Worm (Caenorhabditis elegans) whole organism, L4 larva: ENCODE data around the gene C38C5.1.

Source experiments
- D1046.2 ChIP-seq: fragments of 200-800 bp; sonication (Bioruptor generic); IDR thresholded peaks from 2 replicates; pipeline ENCODE4 v1.3.6; 2022; ENCODE audit warnings: missing genetic modification characterization, missing compliant biosample characterization
- F10B5.3 ChIP-seq: sonication (generic microtip); optimal IDR thresholded peaks from 2 replicates; lab custom pipeline; 2016; ENCODE audit warnings: mild to moderate bottlenecking, missing genetic modification characterization, missing compliant biosample characterization
- F49E8.2 ChIP-seq: sonication (generic microtip); optimal IDR thresholded peaks from 2 replicates; lab custom pipeline; 2016; ENCODE audit warnings: missing compliant biosample characterization, mild to moderate bottlenecking, missing genetic modification characterization, borderline replicate concordance
- Y75B8A.6 ChIP-seq: fragments of 200-800 bp; sonication (Bioruptor generic); IDR thresholded peaks from 2 replicates; pipeline ENCODE4 v1.3.6; 2022; ENCODE audit warnings: missing genetic modification reagents, missing genetic modification characterization, missing compliant biosample characterization
- ZK546.5 ChIP-seq, 2 experiments: sonication (generic microtip); optimal IDR thresholded peaks; 2 replicates each; lab custom pipeline; 2017; ENCODE audit warnings: missing biosample characterization in 2 of 2, missing genetic modification characterization in 2 of 2
- aha-1 ChIP-seq: fragments of 150-350 bp; peaks from one replicate; lab custom pipeline; 2014; ENCODE audit warnings: missing biosample characterization, missing genetic modification characterization
- aly-2 ChIP-seq: sonication (generic microtip); optimal IDR thresholded peaks from 2 replicates; lab custom pipeline; 2018; ENCODE audit warnings: missing biosample characterization, missing genetic modification characterization
- ceh-44 ChIP-seq: fragments of 200-800 bp; sonication (Bioruptor generic); IDR thresholded peaks from 2 replicates; pipeline ENCODE4 v1.3.6; 2022; ENCODE audit warnings: missing genetic modification reagents, missing genetic modification characterization, missing compliant biosample characterization
- ceh-82 ChIP-seq: sonication (generic microtip); optimal IDR thresholded peaks from 2 replicates; lab custom pipeline; 2017; ENCODE audit warnings: missing biosample characterization, missing genetic modification characterization
- cey-2 ChIP-seq: sonication (generic microtip); optimal IDR thresholded peaks from 3 replicates; lab custom pipeline; 2017; ENCODE audit warnings: missing genetic modification characterization, mild to moderate bottlenecking, missing compliant biosample characterization, antibody characterized with exemption, borderline replicate concordance; ENCODE audit not compliant: insufficient read depth
- daf-16 ChIP-seq, 3 experiments: sonication (generic microtip); optimal IDR thresholded peaks; 2 replicates each; lab custom pipeline; 2016 to 2017; ENCODE audit warnings: missing genetic modification characterization in 3 of 3, missing genetic modification reagents in 3 of 3, mild to moderate bottlenecking in 2 of 3, missing compliant biosample characterization in 2 of 3, missing biosample characterization in 1 of 3, moderate library complexity in 1 of 3
- daf-19 ChIP-seq: fragments of 200-800 bp; sonication (Bioruptor generic); conservative IDR thresholded peaks from 2 replicates; pipeline ENCODE4 v1.3.6; 2022; ENCODE audit warnings: missing genetic modification characterization, missing compliant biosample characterization
- daf-8 ChIP-seq: fragments of 200-800 bp; sonication (Bioruptor generic); IDR thresholded peaks from 2 replicates; pipeline ENCODE4 v1.3.6; 2022; ENCODE audit warnings: missing genetic modification characterization, missing compliant biosample characterization
- dmd-6 ChIP-seq: fragments of 200-800 bp; sonication (Bioruptor generic); IDR thresholded peaks from 2 replicates; pipeline ENCODE4 v1.3.6; 2022; ENCODE audit warnings: missing genetic modification reagents, missing genetic modification characterization, missing compliant biosample characterization
- dmd-8 ChIP-seq: fragments of 200-800 bp; sonication (Bioruptor generic); IDR thresholded peaks from 2 replicates; pipeline ENCODE4 v1.3.6; 2022; ENCODE audit warnings: missing genetic modification characterization, missing compliant biosample characterization
- dmd-9 ChIP-seq: fragments of 200-800 bp; sonication (Bioruptor generic); IDR thresholded peaks from 2 replicates; pipeline ENCODE4 v1.3.6; 2022; ENCODE audit warnings: missing genetic modification reagents, missing genetic modification characterization, missing compliant biosample characterization
- dpl-1 ChIP-seq: fragments of 150-350 bp; optimal IDR thresholded peaks from 2 replicates; lab custom pipeline; 2014; ENCODE audit warnings: missing biosample characterization, missing genetic modification reagents, missing genetic modification characterization
- duxl-1 ChIP-seq: sonication (generic microtip); optimal IDR thresholded peaks from 2 replicates; lab custom pipeline; 2016; ENCODE audit warnings: mild to moderate bottlenecking, missing genetic modification characterization, moderate library complexity, missing compliant biosample characterization; ENCODE audit not compliant: poor library complexity
- dve-1 ChIP-seq: sonication (generic microtip); optimal IDR thresholded peaks from 2 replicates; lab custom pipeline; 2017; ENCODE audit warnings: antibody characterized with exemption, mild to moderate bottlenecking, missing genetic modification characterization, missing compliant biosample characterization; ENCODE audit not compliant: insufficient read depth
- fos-1 ChIP-seq: fragments of 150-350 bp; optimal IDR thresholded peaks from 2 replicates; lab custom pipeline; 2014; ENCODE audit warnings: missing biosample characterization, missing genetic modification characterization
- hlh-30 ChIP-seq: sonication (generic microtip); optimal IDR thresholded peaks from 2 replicates; lab custom pipeline; 2017; ENCODE audit warnings: antibody characterized with exemption, mild to moderate bottlenecking, missing genetic modification characterization, missing compliant biosample characterization; ENCODE audit not compliant: insufficient read depth
- jun-1 ChIP-seq: fragments of 150-350 bp; optimal IDR thresholded peaks from 2 replicates; lab custom pipeline; 2014; ENCODE audit warnings: missing biosample characterization, missing genetic modification reagents, missing genetic modification characterization
- lim-7 ChIP-seq: fragments of 200-800 bp; sonication (Bioruptor generic); IDR thresholded peaks from 2 replicates; pipeline ENCODE4 v1.3.6; 2022; ENCODE audit warnings: missing genetic modification characterization, missing compliant biosample characterization
- lin-29 ChIP-seq: fragments of 200-800 bp; sonication (Bioruptor generic); IDR thresholded peaks from 2 replicates; pipeline ENCODE4 v1.3.6; 2022; ENCODE audit warnings: missing genetic modification reagents, missing genetic modification characterization, missing compliant biosample characterization
- lin-39 ChIP-seq: fragments of 150-350 bp; optimal IDR thresholded peaks from 2 replicates; lab custom pipeline; 2014; ENCODE audit warnings: missing biosample characterization, missing genetic modification reagents, missing genetic modification characterization
- madf-5 ChIP-seq, 2 experiments: fragments of 200-800 bp; sonication (Bioruptor generic); IDR thresholded peaks; 2 replicates each; pipeline ENCODE4 v1.3.6; 2022; ENCODE audit warnings: missing compliant biosample characterization in 2 of 2, missing genetic modification characterization in 2 of 2
- madf-9 ChIP-seq: fragments of 200-800 bp; sonication (Bioruptor generic); conservative IDR thresholded peaks from 2 replicates; pipeline ENCODE4 v1.3.6; 2022; ENCODE audit warnings: missing genetic modification reagents, missing genetic modification characterization, missing compliant biosample characterization
- mdl-1 ChIP-seq, 2 experiments: fragments of 150-350 bp in 1 of 2; sonication (generic microtip) in 1 of 2; optimal IDR thresholded peaks; 2 replicates each; lab custom pipeline; 2014 to 2017; ENCODE audit warnings: missing biosample characterization in 2 of 2, missing genetic modification characterization in 2 of 2
- mes-2 ChIP-seq: sonication (generic microtip); optimal IDR thresholded peaks from 2 replicates; lab custom pipeline; 2016; ENCODE audit warnings: missing genotype, mild to moderate bottlenecking, missing genetic modification characterization, missing compliant biosample characterization; ENCODE audit not compliant: poor library complexity, severe bottlenecking
- nhr-10 ChIP-seq: fragments of 150-350 bp; optimal IDR thresholded peaks from 2 replicates; lab custom pipeline; 2014; ENCODE audit warnings: missing biosample characterization, missing genetic modification characterization
- nhr-11 ChIP-seq: fragments of 150-350 bp; optimal IDR thresholded peaks from 2 replicates; lab custom pipeline; 2014; ENCODE audit warnings: missing biosample characterization, missing genetic modification characterization
- nhr-28 ChIP-seq: fragments of 150-350 bp; optimal IDR thresholded peaks from 2 replicates; lab custom pipeline; 2014; ENCODE audit warnings: missing biosample characterization, missing genetic modification characterization
- nhr-48 ChIP-seq: sonication (generic microtip); optimal IDR thresholded peaks from 2 replicates; lab custom pipeline; 2016; ENCODE audit warnings: mild to moderate bottlenecking, missing genetic modification characterization, missing compliant biosample characterization
- nhr-76 ChIP-seq: fragments of 150-350 bp; optimal IDR thresholded peaks from 2 replicates; lab custom pipeline; 2014; ENCODE audit warnings: missing biosample characterization, missing genetic modification characterization
- pha-4 ChIP-seq, 2 experiments: fragments of 150-350 bp in 1 of 2; fragments of 200-800 bp in 1 of 2; sonication (Bioruptor generic) in 1 of 2; IDR thresholded peaks in 1 of 2; optimal IDR thresholded peaks in 1 of 2; 2 replicates each; pipeline versions ENCODE4 v1.3.6 to Lab custom; 2014 to 2022; ENCODE audit warnings: missing genetic modification characterization in 2 of 2, missing genetic modification reagents in 2 of 2, missing biosample characterization in 1 of 2, missing compliant biosample characterization in 1 of 2
- sdz-12 ChIP-seq: fragments of 200-800 bp; sonication (Bioruptor generic); optimal IDR thresholded peaks from 2 replicates; lab custom pipeline; 2018; ENCODE audit warnings: mild to moderate bottlenecking, missing genetic modification characterization, missing compliant biosample characterization
- set-16 ChIP-seq: fragments of 200-800 bp; sonication (Bioruptor generic); IDR thresholded peaks from 2 replicates; pipeline ENCODE4 v1.3.6; 2022; ENCODE audit warnings: missing genetic modification reagents, missing genetic modification characterization, missing compliant biosample characterization
- tra-1 ChIP-seq: fragments of 200-800 bp; sonication (Bioruptor generic); IDR thresholded peaks from 2 replicates; pipeline ENCODE4 v1.3.6; 2022; ENCODE audit warnings: missing genetic modification reagents, missing genetic modification characterization, missing compliant biosample characterization
- unc-130 ChIP-seq: sonication (generic microtip); optimal IDR thresholded peaks from 2 replicates; lab custom pipeline; 2016; ENCODE audit warnings: missing genetic modification reagents, missing genetic modification characterization, missing compliant biosample characterization
- unc-39 ChIP-seq: sonication (generic microtip); optimal IDR thresholded peaks from 2 replicates; lab custom pipeline; 2017; ENCODE audit warnings: missing biosample characterization, missing genetic modification characterization
- unc-62 ChIP-seq, 3 experiments: fragments of 150-350 bp in 1 of 3; sonication (generic microtip); optimal IDR thresholded peaks in 2 of 3; peaks in 1 of 3; 1 replicate in 1 of 3; 2 replicates in 2 of 3; lab custom pipeline; 2014 to 2017; ENCODE audit warnings: missing biosample characterization in 3 of 3, missing genetic modification characterization in 3 of 3, missing genetic modification reagents in 3 of 3, missing genotype in 1 of 3
- zfp-3 ChIP-seq: fragments of 200-800 bp; sonication (Bioruptor generic); conservative IDR thresholded peaks from 2 replicates; pipeline ENCODE4 v1.3.6; 2022; ENCODE audit warnings: missing genetic modification reagents, missing genetic modification characterization, missing compliant biosample characterization

Gene C38C5.1

DNA sequence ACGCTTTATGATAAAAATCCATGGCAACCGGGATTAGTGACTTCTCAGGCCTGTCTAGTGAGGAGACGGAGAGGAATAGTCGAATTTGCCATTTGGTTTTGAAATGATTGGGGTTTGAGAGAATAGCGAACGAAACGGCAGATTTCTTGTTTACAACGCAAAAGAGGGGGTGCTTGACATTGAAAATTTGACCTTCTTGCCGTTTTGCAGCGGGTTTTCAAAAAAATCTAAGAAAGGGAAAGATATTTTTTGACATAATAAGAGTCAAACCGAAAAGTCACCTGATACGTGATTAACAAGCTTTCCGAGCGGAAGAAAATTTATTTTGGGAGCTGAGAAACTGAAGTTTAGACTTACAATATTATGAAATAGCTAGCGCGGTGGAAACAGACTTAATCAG lies 40.0 kb upstream of the C38C5.1 start (continued):
- TF ChIP-seq ceh-44 (no peak), madf-5 (GFP tag; IDR thresholded peaks at IDR 0.05; lab: Robert Waterston, UW) (no peak), dpl-1 (GFP tag; lab: Kevin White, UChicago) (no peak), sdz-12 (GFP tag; lab: Kevin White, UChicago) (no peak), dve-1 (no peak), ZK546.5 (tag; optimal IDR thresholded peaks at IDR 0.05; lab: Kevin White, UChicago) (no peak), daf-8 (GFP tag; lab: Robert Waterston, UW) (no peak)

DNA sequence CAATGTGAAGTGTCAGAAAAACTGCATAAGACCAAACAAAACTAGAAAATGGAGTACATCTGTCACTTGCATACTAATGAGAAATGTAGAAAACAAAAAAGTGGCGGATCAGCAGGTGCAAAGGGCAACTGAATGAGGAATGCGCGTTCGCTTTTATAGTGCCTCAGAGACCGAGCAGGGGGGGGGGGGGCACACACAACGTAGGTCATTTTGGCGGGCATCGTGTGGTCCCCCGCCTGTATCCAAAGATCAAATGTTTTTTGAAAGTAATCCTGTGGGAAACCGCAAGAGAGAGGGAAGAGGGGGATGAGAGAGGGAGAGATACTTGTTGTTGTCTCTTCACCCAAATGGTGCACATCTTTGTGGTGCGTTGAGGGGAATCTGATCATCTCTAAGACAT lies 39.5 kb upstream of the C38C5.1 start:
- TF ChIP-seq tra-1 (GFP tag; lab: Robert Waterston, UW) (no peak), set-16 (GFP tag; lab: Robert Waterston, UW) (0 out of 2 replicates have a peak, but pooled peaks have one; percentile 16)

- TF ChIP-seq aly-2 (tag; lab: Kevin White, UChicago) (no peak), mdl-1 (tag; optimal IDR thresholded peaks at IDR 0.05; lab: Kevin White, UChicago) (no peak), dmd-9 (GFP tag; lab: Robert Waterston, UW) (no peak), dve-1 (peak; percentile 14), unc-130 (GFP tag; lab: Kevin White, UChicago) (no peak), lin-39 (tag; lab: Kevin White, UChicago) (no peak), daf-19 (no peak), D1046.2 (GFP tag; lab: Robert Waterston, UW) (no peak), lin-29 (GFP tag; lab: Robert Waterston, UW) (no peak), nhr-10 (tag; lab: Kevin White, UChicago) (no peak), unc-39 (tag; lab: Kevin White, UChicago) (no peak), dmd-6 (no peak), unc-62 (GFP tag; optimal IDR thresholded peaks at IDR 0.05 in 1 of 2; lab: Kevin White, UChicago) (peak in 1 of 2 experiments; percentile 67), unc-62 (tag; optimal IDR thresholded peaks at IDR 0.05; lab: Kevin White, UChicago) (no peak), jun-1 (tag; lab: Kevin White, UChicago) (no peak), F49E8.2 (tag; lab: Kevin White, UChicago) (no peak), F10B5.3 (tag; lab: Kevin White, UChicago) (no peak), ceh-82 (tag; lab: Kevin White, UChicago) (no peak), nhr-48 (tag; lab: Kevin White, UChicago) (peak; percentile 15), tra-1 (GFP tag; lab: Robert Waterston, UW) (no peak), nhr-76 (tag; lab: Kevin White, UChicago) (no peak), madf-9 (GFP tag; lab: Robert Waterston, UW) (no peak), Y75B8A.6 (GFP tag; lab: Robert Waterston, UW) (no peak), dmd-8 (no peak), duxl-1 (tag; lab: Kevin White, UChicago) (no peak), fos-1 (tag; lab: Kevin White, UChicago) (no peak), zfp-3 (GFP tag; lab: Robert Waterston, UW) (0 out of 2 replicates have a peak, but pooled peaks have one; percentile 60)
- TF ChIP-seq, all 104 proteins: peak for 4
Observed at ce11 chrX:5519567-5519966, 38.3 kb upstream of the C38C5.1 start.

- TF ChIP-seq dve-1: peak; percentile 22
- peak in 1 of 2 experiments; percentile 12 for TF ChIP-seq daf-16 (GFP tag; optimal IDR thresholded peaks at IDR 0.05; lab: Kevin White, UChicago)
- TF ChIP-seq daf-16 (tag; optimal IDR thresholded peaks at IDR 0.05; lab: Kevin White, UChicago): peak; percentile 68
- TF ChIP-seq mdl-1 (tag; optimal IDR thresholded peaks at IDR 0.05; lab: Kevin White, UChicago): peak in 1 of 2 experiments; percentile 84
- TF ChIP-seq lim-7 (GFP tag; lab: Robert Waterston, UW): 0 out of 2 replicates have a peak, but pooled peaks have one; percentile 5
- TF ChIP-seq hlh-30: peak; percentile 57
- no peak for TF ChIP-seq nhr-76 (tag; lab: Kevin White, UChicago)
- TF ChIP-seq pha-4 (GFP tag; IDR thresholded peaks at IDR 0.05; lab: Robert Waterston, UW): peak; percentile 14; the same call in 1 of the 2 replicates
- peak; percentile 52 for TF ChIP-seq pha-4 (tag; optimal IDR thresholded peaks at IDR 0.05; lab: Kevin White, UChicago)
- TF ChIP-seq mes-2: peak; percentile 17
- TF ChIP-seq nhr-11 (tag; lab: Kevin White, UChicago): no peak
- no peak for TF ChIP-seq cey-2 (tag; lab: Kevin White, UChicago)
- TF ChIP-seq daf-19: no peak
- TF ChIP-seq aha-1 (tag; lab: Kevin White, UChicago): peak; percentile 97
- TF ChIP-seq nhr-28 (tag; lab: Kevin White, UChicago): peak; percentile 51
Observed at ce11 chrX:5522769-5523601, 34.9 kb upstream of the C38C5.1 start, which contains the start of gene mboa-3. Gene mboa-3 (minus strand): TSS chrX:5522819.
